In genomic region chr3R:21199085-21199899, dm6 we compare ENCODE assay signal across 5 fruit fly cellular contexts.
A peak's percentile ranks its signal among the peaks of the same experiment; 100 is the strongest.
TF ChIP-seq lines count a peak whose summit lies in the region.

No protein-coding gene starts in this region.

- no peak for TF ChIP-seq CTCF in whole organism, embryonic (GFP tag; optimal IDR thresholded peaks at IDR 0.05; lab: Kevin White, UChicago)

TF ChIP-seq in whole organism, adult, 20 proteins besides CTCF, POLR2A, EP300 and RAD21:
- TF ChIP-seq bab1 (GFP tag; optimal IDR thresholded peaks at IDR 0.05; lab: Kevin White, UChicago) (no peak), Mnt (GFP tag; optimal IDR thresholded peaks at IDR 0.05; lab: Kevin White, UChicago) (peak; percentile 24), cic (GFP tag; optimal IDR thresholded peaks at IDR 0.05; lab: Kevin White, UChicago) (peak; percentile 44), kay (GFP tag; lab: Kevin White, UChicago; ENCODE audit: borderline replicate concordance) (peak; percentile 90), ovo (GFP tag; optimal IDR thresholded peaks at IDR 0.05; lab: Kevin White, UChicago) (peak; percentile 12), CG1620 (GFP tag; optimal IDR thresholded peaks at IDR 0.05; lab: Kevin White, UChicago) (no peak), cnc (optimal IDR thresholded peaks at IDR 0.05; lab: Kevin White, UChicago) (no peak), pad (GFP tag; optimal IDR thresholded peaks at IDR 0.05; lab: Kevin White, UChicago) (no peak)

TF ChIP-seq in whole organism, embryonic, 481 proteins besides CTCF, POLR2A, EP300 and RAD21 (continues in another document):
- no peak for TF ChIP-seq CG14667 (GFP tag; IDR thresholded peaks at IDR 0.05; lab: Robert Waterston, UW)
- TF ChIP-seq CG3065 (GFP tag; optimal IDR thresholded peaks at IDR 0.05; lab: Kevin White, UChicago) = no peak
- no peak for TF ChIP-seq tio (GFP tag; optimal IDR thresholded peaks at IDR 0.05; lab: Kevin White, UChicago)
- TF ChIP-seq CG33213 (GFP tag; optimal IDR thresholded peaks at IDR 0.05; lab: Kevin White, UChicago) = no peak
- TF ChIP-seq CG10979 (tag; optimal IDR thresholded peaks at IDR 0.05; lab: Kevin White, UChicago) = no peak
- no peak for TF ChIP-seq sens-2 (GFP tag; IDR thresholded peaks at IDR 0.05; lab: Robert Waterston, UW)
- TF ChIP-seq CG14860 (GFP tag; IDR thresholded peaks at IDR 0.05; lab: Robert Waterston, UW; ENCODE audit: partially characterized antibody) = no peak
- no peak for TF ChIP-seq Camta (GFP tag; optimal IDR thresholded peaks at IDR 0.05; lab: Kevin White, UChicago)
- TF ChIP-seq MBD-R2 (GFP tag; IDR thresholded peaks at IDR 0.05; lab: Robert Waterston, UW) = 0 out of 2 replicates have a peak, but pooled peaks have one; percentile 21
- no peak for TF ChIP-seq CG12769 (tag; optimal IDR thresholded peaks at IDR 0.05; lab: Kevin White, UChicago)
- TF ChIP-seq br (optimal IDR thresholded peaks at IDR 0.05; lab: Kevin White, UChicago) = no peak
- peak; percentile 87 for TF ChIP-seq Hr39 (optimal IDR thresholded peaks at IDR 0.05; lab: Kevin White, UChicago)
- no peak for TF ChIP-seq grau (tag; optimal IDR thresholded peaks at IDR 0.05; lab: Kevin White, UChicago)
- no peak for TF ChIP-seq Nf-YA (GFP tag; IDR thresholded peaks at IDR 0.05; lab: Robert Waterston, UW)
- TF ChIP-seq CG6854 (GFP tag; optimal IDR thresholded peaks at IDR 0.05; lab: Kevin White, UChicago) = no peak
- TF ChIP-seq ase (GFP tag; IDR thresholded peaks at IDR 0.05; lab: Robert Waterston, UW) = no peak
- peak; percentile 4 for TF ChIP-seq CG3281 (GFP tag; optimal IDR thresholded peaks at IDR 0.05; lab: Kevin White, UChicago)
- peak in 1 of 2 experiments; percentile 8 for TF ChIP-seq eve (GFP tag; optimal IDR thresholded peaks at IDR 0.05; lab: Kevin White, UChicago)
- peak; percentile 18 for TF ChIP-seq CG34376 (GFP tag; optimal IDR thresholded peaks at IDR 0.05; lab: Kevin White, UChicago)
- TF ChIP-seq CG31441 (GFP tag; IDR thresholded peaks at IDR 0.05; lab: Robert Waterston, UW) = no peak
- TF ChIP-seq dmrt99B (tag; optimal IDR thresholded peaks at IDR 0.05; lab: Kevin White, UChicago) = no peak
- no peak for TF ChIP-seq CG6765 (GFP tag; optimal IDR thresholded peaks at IDR 0.05; lab: Kevin White, UChicago)

TF ChIP-seq in whole organism, prepupa, 60 proteins besides CTCF, POLR2A, EP300 and RAD21 (continues in another document):
- TF ChIP-seq vri (GFP tag; optimal IDR thresholded peaks at IDR 0.05; lab: Kevin White, UChicago) = peak; percentile 13
- no peak for TF ChIP-seq Eip93F (GFP tag; optimal IDR thresholded peaks at IDR 0.05; lab: Kevin White, UChicago)
- no peak for TF ChIP-seq CG6808 (GFP tag; optimal IDR thresholded peaks at IDR 0.05; lab: Kevin White, UChicago)
- TF ChIP-seq fkh (GFP tag; optimal IDR thresholded peaks at IDR 0.05; lab: Kevin White, UChicago) = peak; percentile 67
- no peak for TF ChIP-seq Sox102F (GFP tag; optimal IDR thresholded peaks at IDR 0.05; lab: Kevin White, UChicago)
- TF ChIP-seq Sox14 (GFP tag; optimal IDR thresholded peaks at IDR 0.05; lab: Kevin White, UChicago) = no peak
- peak; percentile 37; the same call in 1 of the 3 replicates for TF ChIP-seq CG6163 (GFP tag; IDR thresholded peaks at IDR 0.05; lab: Robert Waterston, UW)
- TF ChIP-seq CG15336 (GFP tag; IDR thresholded peaks at IDR 0.05; lab: Robert Waterston, UW) = no peak
- TF ChIP-seq svp (GFP tag; lab: Kevin White, UChicago) = peak; percentile 81
- no peak for TF ChIP-seq pdm3 (GFP tag; optimal IDR thresholded peaks at IDR 0.05; lab: Kevin White, UChicago)
- TF ChIP-seq CG3032 (tag; optimal IDR thresholded peaks at IDR 0.05; lab: Kevin White, UChicago) = no peak
- TF ChIP-seq net (GFP tag; optimal IDR thresholded peaks at IDR 0.05; lab: Kevin White, UChicago) = no peak
- peak; percentile 48; the same call in 1 of the 3 replicates for TF ChIP-seq eg (GFP tag; IDR thresholded peaks at IDR 0.05; lab: Robert Waterston, UW)
- TF ChIP-seq CG8632 (GFP tag; optimal IDR thresholded peaks at IDR 0.05; lab: Kevin White, UChicago) = no peak
- no peak for TF ChIP-seq CG32006 (GFP tag; optimal IDR thresholded peaks at IDR 0.05; lab: Kevin White, UChicago)
- TF ChIP-seq CG9139 (GFP tag; optimal IDR thresholded peaks at IDR 0.05; lab: Kevin White, UChicago) = no peak
- no peak for TF ChIP-seq Blimp-1 (GFP tag; optimal IDR thresholded peaks at IDR 0.05; lab: Kevin White, UChicago)
- TF ChIP-seq Hr38 (GFP tag; optimal IDR thresholded peaks at IDR 0.05; lab: Kevin White, UChicago) = no peak
- TF ChIP-seq Sox15 (GFP tag; optimal IDR thresholded peaks at IDR 0.05; lab: Kevin White, UChicago) = no peak
- no peak for TF ChIP-seq CG3919 (GFP tag; optimal IDR thresholded peaks at IDR 0.05; lab: Kevin White, UChicago)
- no peak for TF ChIP-seq achi (GFP tag; optimal IDR thresholded peaks at IDR 0.05; lab: Kevin White, UChicago)
- TF ChIP-seq dsx (GFP tag; optimal IDR thresholded peaks at IDR 0.05; lab: Kevin White, UChicago; ENCODE audit: poor library complexity, severe bottlenecking) = no peak

TF ChIP-seq in whole organism, pupa, 21 proteins besides CTCF, POLR2A, EP300 and RAD21:
- TF ChIP-seq EcR (GFP tag; optimal IDR thresholded peaks at IDR 0.05; lab: Kevin White, UChicago) (peak; percentile 27), CG14655 (GFP tag; optimal IDR thresholded peaks at IDR 0.05; lab: Kevin White, UChicago) (peak; percentile 1), gl (tag; optimal IDR thresholded peaks at IDR 0.05; lab: Kevin White, UChicago) (no peak)
TF ChIP-seq in whole organism, pupa: peak in this region for 2.

TF ChIP-seq in whole organism, wandering third instar larva, 38 proteins besides CTCF, POLR2A, EP300 and RAD21:
- TF ChIP-seq br (GFP tag; optimal IDR thresholded peaks at IDR 0.05; lab: Kevin White, UChicago) (no peak), ey (GFP tag; optimal IDR thresholded peaks at IDR 0.05; lab: Kevin White, UChicago) (no peak), Myc (optimal IDR thresholded peaks at IDR 0.05; lab: Kevin White, UChicago) (no peak), tai (GFP tag; optimal IDR thresholded peaks at IDR 0.05; lab: Kevin White, UChicago) (no peak), HLH106 (tag; optimal IDR thresholded peaks at IDR 0.05; lab: Kevin White, UChicago) (no peak), dl (GFP tag; optimal IDR thresholded peaks at IDR 0.05; lab: Kevin White, UChicago; ENCODE audit: insufficient read depth in 1 of 2, partially characterized antibody in 2 of 2) (peak; percentile 30 to 33), CG9705 (GFP tag; optimal IDR thresholded peaks at IDR 0.05; lab: Kevin White, UChicago) (no peak), dsf (GFP tag; optimal IDR thresholded peaks at IDR 0.05; lab: Kevin White, UChicago; ENCODE audit: borderline replicate concordance) (no peak), foxo (GFP tag; optimal IDR thresholded peaks at IDR 0.05; lab: Kevin White, UChicago) (no peak), Abd-B (GFP tag; optimal IDR thresholded peaks at IDR 0.05; lab: Kevin White, UChicago) (no peak), fru (GFP tag; optimal IDR thresholded peaks at IDR 0.05; lab: Kevin White, UChicago) (no peak), CrebA (GFP tag; optimal IDR thresholded peaks at IDR 0.05; lab: Kevin White, UChicago; ENCODE audit: borderline replicate concordance) (no peak), brk (GFP tag; optimal IDR thresholded peaks at IDR 0.05; lab: Kevin White, UChicago) (no peak), pan (optimal IDR thresholded peaks at IDR 0.05; lab: Kevin White, UChicago) (no peak), sv (GFP tag; optimal IDR thresholded peaks at IDR 0.05; lab: Kevin White, UChicago) (no peak), h (GFP tag; optimal IDR thresholded peaks at IDR 0.05; lab: Kevin White, UChicago) (peak; percentile 4), Dfd (GFP tag; optimal IDR thresholded peaks at IDR 0.05; lab: Kevin White, UChicago) (no peak), OdsH (GFP tag; optimal IDR thresholded peaks at IDR 0.05; lab: Kevin White, UChicago) (no peak), Jra (GFP tag; optimal IDR thresholded peaks at IDR 0.05; lab: Kevin White, UChicago) (no peak), GATAd (GFP tag; optimal IDR thresholded peaks at IDR 0.05; lab: Kevin White, UChicago) (no peak), N (GFP tag; optimal IDR thresholded peaks at IDR 0.05; lab: Kevin White, UChicago) (no peak), CG32264 (GFP tag; optimal IDR thresholded peaks at IDR 0.05; lab: Kevin White, UChicago) (no peak), usp (GFP tag; optimal IDR thresholded peaks at IDR 0.05; lab: Kevin White, UChicago) (no peak), Sp1 (GFP tag; optimal IDR thresholded peaks at IDR 0.05; lab: Kevin White, UChicago) (no peak), Dif (GFP tag; optimal IDR thresholded peaks at IDR 0.05; lab: Kevin White, UChicago; ENCODE audit: partially characterized antibody) (peak; percentile 50), woc (GFP tag; optimal IDR thresholded peaks at IDR 0.05; lab: Kevin White, UChicago) (no peak), Vsx2 (GFP tag; optimal IDR thresholded peaks at IDR 0.05; lab: Kevin White, UChicago; ENCODE audit: partially characterized antibody) (peak; percentile 35), Hr78 (GFP tag; optimal IDR thresholded peaks at IDR 0.05; lab: Kevin White, UChicago) (no peak), dmrt93B (GFP tag; optimal IDR thresholded peaks at IDR 0.05; lab: Kevin White, UChicago) (no peak), Rel (GFP tag; optimal IDR thresholded peaks at IDR 0.05; lab: Kevin White, UChicago) (no peak), Rel (tag; optimal IDR thresholded peaks at IDR 0.05; lab: Kevin White, UChicago) (peak; percentile 82), rgr (GFP tag; optimal IDR thresholded peaks at IDR 0.05; lab: Kevin White, UChicago) (no peak), Hr83 (GFP tag; optimal IDR thresholded peaks at IDR 0.05; lab: Kevin White, UChicago; ENCODE audit: poor library complexity, severe bottlenecking) (no peak), psq (GFP tag; optimal IDR thresholded peaks at IDR 0.05; lab: Kevin White, UChicago) (peak; percentile 77), Mio (GFP tag; optimal IDR thresholded peaks at IDR 0.05; lab: Kevin White, UChicago) (no peak), Hnf4 (GFP tag; optimal IDR thresholded peaks at IDR 0.05; lab: Kevin White, UChicago) (no peak), sage (GFP tag; optimal IDR thresholded peaks at IDR 0.05; lab: Kevin White, UChicago) (no peak), lola (GFP tag; optimal IDR thresholded peaks at IDR 0.05; lab: Kevin White, UChicago) (no peak), jim (GFP tag; optimal IDR thresholded peaks at IDR 0.05; lab: Kevin White, UChicago) (no peak)
TF ChIP-seq in whole organism, wandering third instar larva: peak in this region for 6.
